Fruit fly (Drosophila melanogaster): ENCODE data around the gene Tektin-A.

The Tektin-A gene

DNA sequence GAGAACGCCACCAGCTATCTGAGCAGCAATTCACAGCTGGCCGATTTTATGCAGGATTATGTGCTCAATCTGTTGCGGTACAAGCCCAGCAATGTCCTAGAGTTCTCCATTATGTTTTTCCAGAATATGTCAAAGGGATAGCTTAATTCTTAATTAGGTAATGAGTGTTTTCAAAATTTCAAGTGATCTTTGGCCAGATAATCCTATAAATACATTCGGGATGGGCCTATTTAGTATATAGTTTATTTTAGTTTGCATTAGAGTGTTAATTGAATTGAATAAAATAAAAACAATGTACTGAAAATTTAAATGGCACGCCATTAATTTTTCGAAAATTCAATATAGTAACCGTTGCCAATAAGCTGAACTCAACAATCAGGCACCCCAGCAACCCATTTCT, at the start of gene Tektin-A:
Tektin-A (plus strand) TSS at position 301 of the 400 bp plus-strand sequence.
- TF ChIP-seq psq (optimal IDR thresholded peaks at IDR 0.05), result no peak
- no peak for TF ChIP-seq CG8478 (optimal IDR thresholded peaks at IDR 0.05)
- no peak for TF ChIP-seq usp (GFP tag; optimal IDR thresholded peaks at IDR 0.05)

DNA sequence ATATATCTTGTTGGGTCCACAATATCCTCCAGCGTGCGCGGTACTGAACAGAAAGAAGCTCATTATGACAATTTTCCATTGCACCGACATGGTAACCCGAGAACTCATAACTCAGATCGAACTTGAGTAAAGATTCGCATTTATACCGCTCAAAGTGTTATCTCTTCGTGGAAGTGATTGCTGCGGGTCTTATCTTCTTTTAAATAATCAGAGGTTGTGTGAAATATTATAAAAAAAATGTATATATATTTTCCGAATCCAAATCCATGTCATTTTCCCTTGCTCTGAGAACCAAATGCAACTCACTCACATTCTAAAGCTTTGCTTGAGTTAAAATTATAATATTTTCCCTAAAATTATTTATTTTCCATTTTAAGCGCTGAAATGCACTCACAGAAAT, 41.9 kb upstream of the Tektin-A start, which contains the start of gene CG42876:
CG42876 (minus strand) TSS at position 101 of the 400 bp plus-strand sequence.
- TF ChIP-seq usp (GFP tag; optimal IDR thresholded peaks at IDR 0.05) (no peak), psq (optimal IDR thresholded peaks at IDR 0.05) (no peak), EcR (GFP tag; optimal IDR thresholded peaks at IDR 0.05) (no peak), Dll (optimal IDR thresholded peaks at IDR 0.05) (no peak), pan (optimal IDR thresholded peaks at IDR 0.05) (no peak), CG8478 (optimal IDR thresholded peaks at IDR 0.05) (no peak)

DNA sequence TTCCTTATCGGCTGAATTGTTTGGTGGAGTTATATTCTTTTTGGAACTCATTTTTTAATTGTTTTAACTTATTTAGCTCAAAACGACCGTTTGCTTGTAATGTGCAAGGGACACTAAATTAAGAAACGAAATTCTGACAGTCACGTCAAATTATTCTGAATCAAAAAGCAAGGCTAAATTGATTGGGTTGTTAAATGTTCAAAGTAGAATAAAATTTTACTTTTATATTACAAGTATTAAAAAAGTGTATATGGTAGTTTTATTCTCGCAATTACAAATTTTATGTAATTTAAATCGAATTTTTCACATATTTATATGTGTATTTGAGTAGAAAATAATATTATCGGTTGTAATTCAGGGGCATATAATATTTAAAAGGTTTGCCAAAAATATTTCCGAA, 18.4 kb upstream of the Tektin-A start, which contains the start of gene CG18518:
CG18518 (minus strand) TSS at position 101 of the 400 bp plus-strand sequence.
- TF ChIP-seq EcR (GFP tag; optimal IDR thresholded peaks at IDR 0.05), result no peak
- no peak for TF ChIP-seq pan (optimal IDR thresholded peaks at IDR 0.05)
- TF ChIP-seq usp (GFP tag; optimal IDR thresholded peaks at IDR 0.05), result no peak
- no peak for TF ChIP-seq CG8478 (optimal IDR thresholded peaks at IDR 0.05)
- TF ChIP-seq psq (optimal IDR thresholded peaks at IDR 0.05), result no peak
- no peak for TF ChIP-seq Dll (optimal IDR thresholded peaks at IDR 0.05)

DNA sequence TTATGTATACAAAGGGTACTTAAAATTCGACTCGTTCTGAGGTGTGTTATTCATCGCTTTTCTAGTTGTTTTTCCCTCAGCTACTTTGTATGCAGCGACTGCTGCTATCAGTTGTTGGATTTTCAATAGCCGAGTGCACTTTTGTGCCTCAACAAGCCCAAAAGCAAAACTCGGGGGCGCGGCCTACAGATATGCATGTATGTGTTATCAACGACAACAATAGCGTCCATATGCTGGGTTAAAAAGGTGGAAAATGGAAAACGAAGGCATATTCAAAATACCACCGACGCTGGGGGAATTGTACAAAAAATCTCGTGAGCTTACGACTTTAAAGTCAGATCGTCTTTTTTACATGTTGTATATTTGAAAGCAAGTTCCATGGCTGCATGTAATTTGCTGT, 7.3 kb upstream of the Tektin-A start:
- TF ChIP-seq psq (optimal IDR thresholded peaks at IDR 0.05) (no peak), Dll (optimal IDR thresholded peaks at IDR 0.05) (no peak), EcR (GFP tag; optimal IDR thresholded peaks at IDR 0.05) (no peak), pan (optimal IDR thresholded peaks at IDR 0.05) (no peak), CG8478 (optimal IDR thresholded peaks at IDR 0.05) (no peak), usp (GFP tag; optimal IDR thresholded peaks at IDR 0.05) (no peak)

DNA sequence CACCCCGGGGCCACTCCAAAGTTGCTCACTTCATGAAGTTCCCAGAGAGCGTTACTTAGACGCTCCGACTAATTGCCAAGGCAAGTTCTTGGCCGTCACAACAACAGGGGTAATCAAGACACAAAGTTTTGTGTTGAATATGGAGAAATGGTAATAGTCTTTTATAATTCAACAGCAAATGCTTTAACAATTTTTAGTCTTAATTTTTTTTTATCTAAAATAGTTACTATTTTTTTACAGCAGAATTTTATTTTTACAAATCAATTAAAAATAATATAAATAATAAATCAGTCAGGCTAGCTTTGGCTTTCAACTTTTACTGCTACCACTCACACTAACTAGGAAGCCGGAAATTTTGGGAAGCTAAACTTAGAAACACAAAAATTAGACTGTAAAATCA, 1.6 kb upstream of the Tektin-A start, which contains the start of gene CG13243:
CG13243 (plus strand) TSS at position 301 of the 400 bp plus-strand sequence.
- TF ChIP-seq usp (GFP tag; optimal IDR thresholded peaks at IDR 0.05) (no peak), psq (optimal IDR thresholded peaks at IDR 0.05) (no peak), EcR (GFP tag; optimal IDR thresholded peaks at IDR 0.05) (no peak), pan (optimal IDR thresholded peaks at IDR 0.05) (no peak), CG8478 (optimal IDR thresholded peaks at IDR 0.05) (no peak), Dll (optimal IDR thresholded peaks at IDR 0.05) (no peak)

DNA sequence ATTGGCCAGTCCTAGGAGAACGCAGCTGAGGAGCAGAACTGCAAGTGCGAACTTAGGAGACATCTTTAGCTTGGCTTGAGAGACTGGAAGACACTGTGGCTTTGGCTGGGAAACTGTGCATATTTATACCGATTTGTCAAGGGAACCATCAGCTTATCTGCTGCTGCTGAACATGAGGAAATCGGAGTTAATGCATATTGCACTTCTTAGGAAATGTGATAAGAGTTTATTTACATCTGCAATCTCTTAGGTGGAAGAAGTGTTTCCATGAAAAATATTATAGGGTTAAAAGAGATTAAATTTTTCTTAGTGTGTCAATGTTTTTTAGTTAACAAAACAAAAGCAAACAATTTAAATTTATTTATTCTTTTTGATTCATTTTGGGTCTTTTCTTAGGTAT, 11.4 kb downstream of the Tektin-A start, which contains the start of gene CG42792:
CG42792 (minus strand) TSS at position 101 of the 400 bp plus-strand sequence.
- TF ChIP-seq pan (optimal IDR thresholded peaks at IDR 0.05) (no peak), CG8478 (optimal IDR thresholded peaks at IDR 0.05) (no peak), EcR (GFP tag; optimal IDR thresholded peaks at IDR 0.05) (no peak), psq (optimal IDR thresholded peaks at IDR 0.05) (no peak), Dll (optimal IDR thresholded peaks at IDR 0.05) (no peak), usp (GFP tag; optimal IDR thresholded peaks at IDR 0.05) (no peak)

DNA sequence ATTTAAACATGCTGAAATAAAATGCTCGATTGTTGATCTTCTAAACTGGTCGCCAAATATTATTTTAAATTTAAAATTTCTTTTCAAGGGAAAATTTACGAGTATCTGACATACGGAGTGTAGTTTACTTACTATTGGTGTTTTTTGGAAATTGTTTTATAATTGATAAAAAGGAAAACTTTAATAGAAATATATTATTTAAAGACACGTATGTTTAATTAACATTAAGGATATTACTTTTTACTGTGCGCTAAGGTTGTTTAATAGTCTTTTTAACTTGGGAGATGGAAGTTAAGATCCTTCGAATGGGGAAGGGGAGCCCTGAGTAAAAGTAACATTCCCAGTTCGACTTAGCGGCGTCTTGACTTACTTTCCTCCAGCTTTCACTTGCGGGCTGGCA, 26.1 kb downstream of the Tektin-A start, which contains the start of gene CG7653:
CG7653 (minus strand) TSS at position 101 of the 400 bp plus-strand sequence.
- TF ChIP-seq CG8478 (optimal IDR thresholded peaks at IDR 0.05) (no peak), psq (optimal IDR thresholded peaks at IDR 0.05) (no peak), pan (optimal IDR thresholded peaks at IDR 0.05) (no peak), usp (GFP tag; optimal IDR thresholded peaks at IDR 0.05) (no peak), Dll (optimal IDR thresholded peaks at IDR 0.05) (no peak), EcR (GFP tag; optimal IDR thresholded peaks at IDR 0.05) (no peak)

DNA sequence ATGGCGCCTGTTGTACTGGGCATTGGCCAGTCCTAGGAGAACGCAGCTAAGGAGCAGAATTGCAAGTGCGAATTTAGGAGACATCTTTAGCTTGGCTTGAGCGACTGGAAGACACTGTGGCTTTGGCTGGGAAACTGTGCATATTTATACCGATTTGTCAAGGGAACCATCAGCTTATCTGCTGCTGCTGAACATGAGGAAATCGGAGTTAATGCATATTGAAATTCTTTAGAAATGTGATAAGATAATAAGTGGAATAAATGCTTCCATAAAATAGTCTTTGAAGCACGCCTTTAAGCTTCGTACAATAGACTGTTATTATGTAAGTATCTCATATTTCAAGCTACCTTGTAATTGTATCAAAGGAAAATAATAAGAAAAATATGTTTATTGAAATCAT, 29.2 kb downstream of the Tektin-A start, which contains the start of gene CG44475:
CG44475 (minus strand) TSS at position 101 of the 400 bp plus-strand sequence.
- TF ChIP-seq pan (optimal IDR thresholded peaks at IDR 0.05), result no peak
- no peak for TF ChIP-seq CG8478 (optimal IDR thresholded peaks at IDR 0.05)
- TF ChIP-seq usp (GFP tag; optimal IDR thresholded peaks at IDR 0.05), result no peak
- no peak for TF ChIP-seq EcR (GFP tag; optimal IDR thresholded peaks at IDR 0.05)

DNA sequence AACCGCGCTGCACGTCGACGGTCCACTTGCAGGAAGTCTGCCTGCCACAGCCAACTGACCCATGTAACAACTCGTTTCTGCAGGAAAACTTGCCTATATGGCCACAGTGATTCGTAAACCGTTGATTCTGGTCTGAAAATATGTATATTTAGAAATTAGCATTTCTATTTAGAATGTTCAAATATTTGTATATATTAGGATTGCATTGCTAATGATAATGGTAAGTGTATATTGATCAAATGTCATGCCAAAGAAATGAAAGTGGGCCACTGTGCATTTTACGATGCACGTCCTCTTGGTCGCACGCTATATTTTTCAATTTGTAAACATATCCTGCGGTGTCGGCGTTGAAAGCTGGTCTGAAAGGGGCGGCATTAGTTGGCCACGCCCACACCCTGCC, 32.3 kb downstream of the Tektin-A start:
- no peak for TF ChIP-seq usp (GFP tag; optimal IDR thresholded peaks at IDR 0.05)
- no peak for TF ChIP-seq Dll (optimal IDR thresholded peaks at IDR 0.05)
- TF ChIP-seq psq (optimal IDR thresholded peaks at IDR 0.05), result no peak
- TF ChIP-seq EcR (GFP tag; optimal IDR thresholded peaks at IDR 0.05), result no peak

DNA sequence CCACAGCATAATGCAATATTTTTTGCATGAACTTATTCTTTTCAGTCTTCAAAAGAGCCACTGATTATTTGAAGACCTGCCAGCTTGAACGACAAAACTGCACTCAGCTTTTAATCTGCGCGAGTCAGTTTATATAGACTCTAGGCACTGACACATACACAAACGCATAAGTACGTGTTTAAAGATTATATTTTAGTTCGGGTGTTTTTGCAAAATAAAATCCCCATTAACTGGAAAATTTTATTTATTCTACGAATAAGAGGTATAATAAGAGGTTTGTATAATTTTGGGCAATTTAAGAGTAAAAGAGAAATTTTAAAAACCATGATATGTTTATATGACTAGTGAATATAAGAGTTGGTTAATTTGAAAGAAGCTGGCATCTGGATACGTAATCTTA, 39.8 kb downstream of the Tektin-A start, which contains the start of gene Tep1:
Tep1 (minus strand) TSS at position 101 of the 400 bp plus-strand sequence.
- TF ChIP-seq usp (GFP tag; optimal IDR thresholded peaks at IDR 0.05) (no peak), pan (optimal IDR thresholded peaks at IDR 0.05) (no peak), EcR (GFP tag; optimal IDR thresholded peaks at IDR 0.05) (no peak), psq (optimal IDR thresholded peaks at IDR 0.05) (no peak), Dll (optimal IDR thresholded peaks at IDR 0.05) (no peak), CG8478 (optimal IDR thresholded peaks at IDR 0.05) (no peak)

DNA sequence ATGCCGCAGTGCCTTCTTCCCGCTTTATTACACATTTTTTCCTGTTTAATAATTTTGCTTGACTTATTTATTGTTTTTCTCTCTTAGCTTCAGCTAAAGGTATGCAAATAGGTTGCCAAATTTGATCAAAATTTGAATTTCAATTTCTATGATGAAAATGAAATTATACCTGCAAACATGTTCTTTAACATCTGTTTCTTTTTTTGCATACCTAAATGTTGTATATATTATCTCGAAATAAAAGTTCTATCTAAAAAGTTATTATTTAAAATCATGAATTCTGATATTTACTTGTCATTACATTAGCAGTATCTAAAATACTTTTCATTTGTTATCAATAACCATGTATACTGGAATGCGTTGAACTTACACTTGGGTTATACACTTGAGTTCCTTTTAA, 41.2 kb downstream of the Tektin-A start, which contains the start of gene CG31735:
CG31735 (plus strand) TSS at position 301 of the 400 bp plus-strand sequence.
- TF ChIP-seq EcR (GFP tag; optimal IDR thresholded peaks at IDR 0.05) (no peak), pan (optimal IDR thresholded peaks at IDR 0.05) (no peak), usp (GFP tag; optimal IDR thresholded peaks at IDR 0.05) (no peak), psq (optimal IDR thresholded peaks at IDR 0.05) (no peak), CG8478 (optimal IDR thresholded peaks at IDR 0.05) (no peak), Dll (optimal IDR thresholded peaks at IDR 0.05) (no peak)

DNA sequence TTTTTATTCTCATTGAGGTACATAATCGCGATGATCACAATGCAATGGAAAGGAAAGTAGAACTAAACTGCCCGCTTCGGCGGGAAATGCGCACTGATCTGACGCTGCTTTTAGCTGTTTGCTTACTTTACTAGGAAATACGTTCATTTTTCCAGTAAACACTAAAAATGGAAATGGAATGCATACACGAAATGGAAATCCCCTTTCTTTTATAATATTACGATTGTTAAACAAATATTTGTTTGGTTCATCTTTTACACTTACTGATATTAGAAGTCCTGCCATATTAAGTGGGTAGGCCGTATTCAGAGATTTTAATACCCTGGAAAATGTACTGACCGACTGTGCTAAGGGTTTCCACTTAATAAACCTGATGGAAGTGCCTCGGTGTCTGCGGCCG, 46.5 kb downstream of the Tektin-A start, which contains the start of gene CG31823:
CG31823 (minus strand) TSS at position 101 of the 400 bp plus-strand sequence.
- TF ChIP-seq psq (optimal IDR thresholded peaks at IDR 0.05), result no peak
- TF ChIP-seq EcR (GFP tag; optimal IDR thresholded peaks at IDR 0.05), result no peak

DNA sequence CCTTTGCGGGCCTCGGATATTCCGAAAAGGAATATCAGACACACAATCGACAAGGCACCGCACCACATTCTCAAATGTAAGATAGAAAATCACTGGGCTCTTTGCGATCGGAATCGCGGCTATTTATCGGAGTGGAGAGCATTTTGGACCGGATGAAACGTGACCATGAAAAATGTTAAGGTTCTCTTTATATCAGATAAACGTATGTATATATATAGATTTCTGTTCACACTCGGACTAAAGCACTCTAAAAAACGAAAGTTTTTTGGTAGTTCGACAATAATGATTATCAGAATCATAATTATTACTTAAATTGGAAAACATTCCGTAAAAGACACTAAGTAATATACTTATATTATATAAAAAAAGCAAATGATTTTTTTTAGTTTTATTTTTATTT, 48.4 kb downstream of the Tektin-A start, which contains the start of gene CG31821:
CG31821 (minus strand) TSS at position 101 of the 400 bp plus-strand sequence.
- TF ChIP-seq EcR (GFP tag; optimal IDR thresholded peaks at IDR 0.05) (no peak), pan (optimal IDR thresholded peaks at IDR 0.05) (no peak), usp (GFP tag; optimal IDR thresholded peaks at IDR 0.05) (no peak)
